Worm (Caenorhabditis elegans): ENCODE measurements around the gene Y16B4A.2.

ce11 chrX:14736955-14737621 lies 34.6 kb downstream of the Y16B4A.2 start:
- TF ChIP-seq med-1 (GFP tag; optimal IDR thresholded peaks at IDR 0.05; ENCODE audit: insufficient read depth), result no peak
- TF ChIP-seq tab-1 (GFP tag; IDR thresholded peaks at IDR 0.05), result no peak
- TF ChIP-seq cog-1 (tag; optimal IDR thresholded peaks at IDR 0.05), result no peak
- TF ChIP-seq flt-1 (GFP tag; IDR thresholded peaks at IDR 0.05), result no peak
